Worm (Caenorhabditis elegans) whole organism, L4/young adult: ENCODE data around the gene str-230.

Source experiments
- W03F9.2 ChIP-seq: fragments of 150-350 bp; optimal IDR thresholded peaks from 2 replicates; lab custom pipeline; 2014; ENCODE audit warnings: missing biosample characterization, missing genetic modification characterization
- dao-5 ChIP-seq: sonication (generic microtip); optimal IDR thresholded peaks from 2 replicates; lab custom pipeline; 2016; ENCODE audit warnings: missing genotype, missing genetic modification characterization, moderate library complexity, missing compliant biosample characterization

DNA sequence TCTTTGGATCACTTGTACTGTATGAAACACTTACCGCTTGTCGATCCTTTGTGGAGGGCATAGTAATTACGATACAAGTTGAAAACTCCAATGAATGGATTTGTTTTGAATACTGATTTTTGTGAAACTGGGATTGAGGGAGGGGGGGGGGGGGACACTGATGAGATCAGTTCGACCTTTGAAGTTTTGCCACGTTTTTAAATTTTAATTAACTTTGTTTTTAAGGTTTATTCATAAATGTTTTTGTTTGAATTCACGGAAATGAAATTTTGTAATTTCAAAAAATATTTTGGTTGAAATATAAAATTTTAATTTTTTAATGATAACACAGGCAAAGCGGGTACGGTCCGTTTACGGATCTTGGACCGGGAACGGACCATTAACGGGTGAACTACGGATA is 25.3 kb upstream of the str-230 start, which contains the start of gene ent-3:
- TF ChIP-seq dao-5: no peak
- no peak for TF ChIP-seq W03F9.2
